Fruit fly (Drosophila melanogaster): Measurements from ENCODE around the gene Prosbeta3.

Prosbeta3 gene

DNA sequence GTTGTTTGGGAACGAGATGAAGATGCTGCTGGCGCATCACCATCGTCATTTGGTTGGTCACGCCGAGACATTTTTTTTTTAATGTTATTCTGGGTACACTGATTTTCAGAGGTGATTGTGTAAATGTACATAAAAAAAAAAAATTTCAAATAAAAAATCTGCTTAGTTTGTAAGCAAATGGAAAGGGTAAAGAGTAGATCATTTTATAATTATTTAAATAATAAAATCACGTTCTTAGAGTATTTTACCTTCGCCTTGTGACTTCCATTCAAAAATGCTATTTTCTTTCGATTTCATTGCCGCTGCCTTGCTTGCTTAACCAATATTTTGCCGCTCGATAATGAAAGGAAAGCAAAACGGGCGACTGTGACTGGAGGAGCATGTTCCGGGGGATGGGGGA is 27.3 kb downstream of the Prosbeta3 start (continued):
- TF ChIP-seq ATbp (GFP tag; optimal IDR thresholded peaks at IDR 0.05) (peak; percentile 55), CG10543 (GFP tag; optimal IDR thresholded peaks at IDR 0.05) (no peak), sc (optimal IDR thresholded peaks at IDR 0.05) (no peak), sc (GFP tag; optimal IDR thresholded peaks at IDR 0.05) (peak; percentile 3), CG4282 (GFP tag; optimal IDR thresholded peaks at IDR 0.05) (no peak), Hr78 (GFP tag; optimal IDR thresholded peaks at IDR 0.05) (no peak), CG9932 (GFP tag; IDR thresholded peaks at IDR 0.05) (no peak), BtbVII (GFP tag; optimal IDR thresholded peaks at IDR 0.05) (no peak), CG7271 (tag; optimal IDR thresholded peaks at IDR 0.05) (no peak), bsh (GFP tag; optimal IDR thresholded peaks at IDR 0.05) (peak in 1 of 2 experiments; percentile 70), HHEX (GFP tag; optimal IDR thresholded peaks at IDR 0.05) (peak; percentile 16), cwo (GFP tag; optimal IDR thresholded peaks at IDR 0.05) (no peak), CG12219 (GFP tag; optimal IDR thresholded peaks at IDR 0.05) (no peak), CG3281 (GFP tag; optimal IDR thresholded peaks at IDR 0.05) (no peak), CG11560 (tag; IDR thresholded peaks at IDR 0.05) (0 out of 3 replicates have a peak, but pooled peaks have one; percentile 27), zen (tag; optimal IDR thresholded peaks at IDR 0.05) (no peak), Stat92E (GFP tag; optimal IDR thresholded peaks at IDR 0.05) (no peak), CG14050 (GFP tag; IDR thresholded peaks at IDR 0.05) (0 out of 3 replicates have a peak, but pooled peaks have one; percentile 15), gsb-n (tag; optimal IDR thresholded peaks at IDR 0.05) (peak; percentile 53), Oaz (GFP tag; IDR thresholded peaks at IDR 0.05) (no peak), sima (GFP tag; optimal IDR thresholded peaks at IDR 0.05) (no peak), br (optimal IDR thresholded peaks at IDR 0.05) (no peak), CG12071 (GFP tag; optimal IDR thresholded peaks at IDR 0.05) (no peak), CG10431 (GFP tag; optimal IDR thresholded peaks at IDR 0.05) (no peak), Hmx (GFP tag; optimal IDR thresholded peaks at IDR 0.05) (no peak), CG8478 (optimal IDR thresholded peaks at IDR 0.05) (no peak), gsb (GFP tag; IDR thresholded peaks at IDR 0.05) (no peak), z (GFP tag; IDR thresholded peaks at IDR 0.05) (no peak), Opbp (GFP tag; IDR thresholded peaks at IDR 0.05; ENCODE audit: partially characterized antibody) (no peak), Xrp1 (GFP tag; IDR thresholded peaks at IDR 0.05) (peak; percentile 71), Dek (tag; optimal IDR thresholded peaks at IDR 0.05) (no peak), CG2889 (GFP tag; IDR thresholded peaks at IDR 0.05) (no peak), Bgb (GFP tag; IDR thresholded peaks at IDR 0.05; ENCODE audit: partially characterized antibody) (no peak), gcm (GFP tag; optimal IDR thresholded peaks at IDR 0.05) (no peak), knrl (GFP tag; IDR thresholded peaks at IDR 0.05; ENCODE audit: partially characterized antibody) (no peak), CG17802 (tag; optimal IDR thresholded peaks at IDR 0.05) (no peak), CG6683 (GFP tag; optimal IDR thresholded peaks at IDR 0.05) (no peak), CG8924 (tag; optimal IDR thresholded peaks at IDR 0.05) (peak; percentile 1), ssp (GFP tag; IDR thresholded peaks at IDR 0.05) (peak; percentile 42), sisA (GFP tag; IDR thresholded peaks at IDR 0.05) (peak; percentile 40), CG34224 (GFP tag; IDR thresholded peaks at IDR 0.05; ENCODE audit: partially characterized antibody) (no peak), Atf6 (GFP tag; IDR thresholded peaks at IDR 0.05) (no peak), ro (GFP tag; IDR thresholded peaks at IDR 0.05) (no peak), CG2712 (tag; optimal IDR thresholded peaks at IDR 0.05) (peak; percentile 18), Rx (GFP tag; IDR thresholded peaks at IDR 0.05) (no peak), Nf-YC (tag; optimal IDR thresholded peaks at IDR 0.05) (no peak), CG14860 (GFP tag; IDR thresholded peaks at IDR 0.05; ENCODE audit: partially characterized antibody) (no peak), CG18011 (GFP tag; optimal IDR thresholded peaks at IDR 0.05) (no peak), so (GFP tag; IDR thresholded peaks at IDR 0.05) (peak; percentile 42; the same call in 1 of the 3 replicates), ind (GFP tag; optimal IDR thresholded peaks at IDR 0.05) (no peak), Mrtf (GFP tag; IDR thresholded peaks at IDR 0.05) (no peak)

Measured in whole organism, embryonic.